Fruit fly (Drosophila melanogaster): ENCODE data around the gene HGTX.

The HGTX gene

dm6 chr3L:14631964-14632758 lies 32.8 kb upstream of the HGTX start, which contains the start of the genes RecQ5 and dlp:
RecQ5 (minus strand) TSS chr3L:14632077.
dlp (plus strand) TSS chr3L:14632601.
- no peak for TF ChIP-seq CG32264 (GFP tag; optimal IDR thresholded peaks at IDR 0.05)
- TF ChIP-seq ey (GFP tag; optimal IDR thresholded peaks at IDR 0.05) = peak; percentile 59
- TF ChIP-seq dmrt93B (GFP tag; optimal IDR thresholded peaks at IDR 0.05) = no peak
- TF ChIP-seq OdsH (GFP tag; optimal IDR thresholded peaks at IDR 0.05) = peak; percentile 62
- TF ChIP-seq pan (optimal IDR thresholded peaks at IDR 0.05) = no peak
- peak; percentile 61 for TF ChIP-seq h (GFP tag; optimal IDR thresholded peaks at IDR 0.05)
- peak; percentile 79 for TF ChIP-seq tai (GFP tag; optimal IDR thresholded peaks at IDR 0.05)
- TF ChIP-seq psq (GFP tag; optimal IDR thresholded peaks at IDR 0.05) = peak; percentile 76
- TF ChIP-seq sage (GFP tag; optimal IDR thresholded peaks at IDR 0.05) = no peak
- TF ChIP-seq Jra (GFP tag; optimal IDR thresholded peaks at IDR 0.05) = peak; percentile 75
- peak; percentile 80 for TF ChIP-seq Hnf4 (GFP tag; optimal IDR thresholded peaks at IDR 0.05)
- TF ChIP-seq Hr83 (GFP tag; optimal IDR thresholded peaks at IDR 0.05; ENCODE audit: poor library complexity, severe bottlenecking) = peak; percentile 95
- TF ChIP-seq fru (GFP tag; optimal IDR thresholded peaks at IDR 0.05) = peak; percentile 67
- TF ChIP-seq Vsx2 (GFP tag; optimal IDR thresholded peaks at IDR 0.05; ENCODE audit: partially characterized antibody) = no peak
- peak; percentile 48 for TF ChIP-seq sv (GFP tag; optimal IDR thresholded peaks at IDR 0.05)
- peak; percentile 72 for TF ChIP-seq Sp1 (GFP tag; optimal IDR thresholded peaks at IDR 0.05)
- peak; percentile 39 for TF ChIP-seq dsf (GFP tag; optimal IDR thresholded peaks at IDR 0.05; ENCODE audit: borderline replicate concordance)
- TF ChIP-seq woc (GFP tag; optimal IDR thresholded peaks at IDR 0.05) = peak; percentile 87
- TF ChIP-seq foxo (GFP tag; optimal IDR thresholded peaks at IDR 0.05) = peak in 1 of 2 experiments; percentile 85
- TF ChIP-seq Mio (GFP tag; optimal IDR thresholded peaks at IDR 0.05) = no peak
- peak; percentile 80 for TF ChIP-seq rgr (GFP tag; optimal IDR thresholded peaks at IDR 0.05)
- peak; percentile 67 for TF ChIP-seq Dif (GFP tag; optimal IDR thresholded peaks at IDR 0.05; ENCODE audit: partially characterized antibody)
- no peak for TF ChIP-seq Abd-B (GFP tag; optimal IDR thresholded peaks at IDR 0.05)
- TF ChIP-seq CrebA (GFP tag; optimal IDR thresholded peaks at IDR 0.05; ENCODE audit: borderline replicate concordance) = no peak
- TF ChIP-seq GATAd (GFP tag; optimal IDR thresholded peaks at IDR 0.05) = peak; percentile 61
- no peak for TF ChIP-seq Dfd (GFP tag; optimal IDR thresholded peaks at IDR 0.05)
- TF ChIP-seq br (GFP tag; optimal IDR thresholded peaks at IDR 0.05) = peak; percentile 60
- peak; percentile 48 for TF ChIP-seq CG9705 (GFP tag; optimal IDR thresholded peaks at IDR 0.05)
- TF ChIP-seq dl (GFP tag; optimal IDR thresholded peaks at IDR 0.05; ENCODE audit: insufficient read depth in 1 of 2, partially characterized antibody in 2 of 2) = peak in 1 of 2 experiments; percentile 8
- TF ChIP-seq Rel (GFP tag; optimal IDR thresholded peaks at IDR 0.05) = peak; percentile 12
- peak; percentile 27 for TF ChIP-seq Rel (tag; optimal IDR thresholded peaks at IDR 0.05)
- TF ChIP-seq Myc (optimal IDR thresholded peaks at IDR 0.05) = no peak
- TF ChIP-seq usp (GFP tag; optimal IDR thresholded peaks at IDR 0.05) = no peak
- peak; percentile 20 for TF ChIP-seq jim (GFP tag; optimal IDR thresholded peaks at IDR 0.05)
- TF ChIP-seq HLH106 (tag; optimal IDR thresholded peaks at IDR 0.05) = peak; percentile 56
- TF ChIP-seq brk (GFP tag; optimal IDR thresholded peaks at IDR 0.05) = peak; percentile 77
- TF ChIP-seq lola (GFP tag; optimal IDR thresholded peaks at IDR 0.05) = no peak
- TF ChIP-seq Hr78 (GFP tag; optimal IDR thresholded peaks at IDR 0.05) = no peak
- TF ChIP-seq N (GFP tag; optimal IDR thresholded peaks at IDR 0.05) = no peak

DNA sequence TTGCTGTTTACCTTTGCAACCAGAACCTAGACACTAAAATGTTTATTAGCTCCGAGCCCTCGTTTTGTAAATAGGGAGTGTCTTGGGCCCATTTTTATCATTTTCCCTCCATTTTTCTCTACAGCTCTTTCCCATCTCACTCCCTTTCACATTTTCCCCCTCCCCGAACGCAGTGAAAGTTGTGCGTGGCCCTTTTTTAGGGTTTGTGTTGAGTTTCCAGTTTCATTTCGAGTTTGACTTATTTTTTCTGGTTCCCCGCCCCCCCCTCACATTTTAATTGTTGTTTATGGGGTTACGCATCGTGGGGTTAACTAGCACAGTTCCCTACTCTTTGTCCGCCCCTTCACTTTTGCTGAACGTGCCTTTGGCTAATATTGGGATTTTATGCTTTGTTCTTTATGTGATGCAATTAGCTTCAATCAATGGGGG lies 26.2 kb upstream of the HGTX start:
- TF ChIP-seq woc (GFP tag; optimal IDR thresholded peaks at IDR 0.05) (no peak), dl (GFP tag; optimal IDR thresholded peaks at IDR 0.05; ENCODE audit: insufficient read depth in 1 of 2, partially characterized antibody in 2 of 2) (no peak), Abd-B (GFP tag; optimal IDR thresholded peaks at IDR 0.05) (no peak), dmrt93B (GFP tag; optimal IDR thresholded peaks at IDR 0.05) (no peak), Jra (GFP tag; optimal IDR thresholded peaks at IDR 0.05) (no peak), Hr83 (GFP tag; optimal IDR thresholded peaks at IDR 0.05; ENCODE audit: poor library complexity, severe bottlenecking) (no peak), N (GFP tag; optimal IDR thresholded peaks at IDR 0.05) (no peak), CrebA (GFP tag; optimal IDR thresholded peaks at IDR 0.05; ENCODE audit: borderline replicate concordance) (no peak), Rel (GFP tag; optimal IDR thresholded peaks at IDR 0.05) (no peak), Rel (tag; optimal IDR thresholded peaks at IDR 0.05) (no peak), Hr78 (GFP tag; optimal IDR thresholded peaks at IDR 0.05) (no peak), rgr (GFP tag; optimal IDR thresholded peaks at IDR 0.05) (no peak), Dif (GFP tag; optimal IDR thresholded peaks at IDR 0.05; ENCODE audit: partially characterized antibody) (no peak), Dfd (GFP tag; optimal IDR thresholded peaks at IDR 0.05) (no peak), sv (GFP tag; optimal IDR thresholded peaks at IDR 0.05) (no peak), CG9705 (GFP tag; optimal IDR thresholded peaks at IDR 0.05) (no peak), OdsH (GFP tag; optimal IDR thresholded peaks at IDR 0.05) (no peak), foxo (GFP tag; optimal IDR thresholded peaks at IDR 0.05) (no peak), Myc (optimal IDR thresholded peaks at IDR 0.05) (no peak), usp (GFP tag; optimal IDR thresholded peaks at IDR 0.05) (no peak)

Measured in whole organism, wandering third instar larva.